Fruit fly (Drosophila melanogaster) S2 (cell line): ENCODE results near the gene Sfp24Bb.

Experiments
- CG8478 ChIP-seq: fragments of >200 bp; optimal IDR thresholded peaks from 2 replicates; lab custom pipeline; 2018
- CTCF ChIP-seq, 2 experiments: fragments of >200 bp; optimal IDR thresholded peaks; 2 replicates each; lab custom pipeline; 2018

dm6 chr2L:3628819-3629218, 40.8 kb downstream of the Sfp24Bb start:
- TF ChIP-seq CTCF (optimal IDR thresholded peaks at IDR 0.05; lab: Kevin White, UChicago), result no peak
- no peak for TF ChIP-seq CG8478 (lab: Kevin White, UChicago)
